Fruit fly (Drosophila melanogaster) whole organism, embryonic: ENCODE results near the gene CG3040.

Experiments
- C15 ChIP-seq: fragments of 200-800 bp; sonication (Bioruptor generic); IDR thresholded peaks from 3 replicates; pipeline ENCODE4 v1.3.6; 2022; ENCODE audit warnings: missing biosample characterization, missing genetic modification characterization
- CG10979 ChIP-seq: fragments of 200-800 bp; sonication (Bioruptor generic); optimal IDR thresholded peaks from 2 replicates; lab custom pipeline; 2018; ENCODE audit warnings: missing biosample characterization, mild to moderate bottlenecking, missing genetic modification characterization, moderate library complexity
- CG11085 ChIP-seq: fragments of 200-800 bp; sonication (Bioruptor generic); IDR thresholded peaks from 2 replicates; pipeline ENCODE4 v1.3.6; 2022; ENCODE audit warnings: missing biosample characterization, missing genetic modification characterization
- CG12219 ChIP-seq: fragments of 200-800 bp; sonication (Bioruptor generic); optimal IDR thresholded peaks from 3 replicates; lab custom pipeline; 2018; ENCODE audit warnings: missing biosample characterization, mild to moderate bottlenecking, missing genetic modification characterization
- CG14050 ChIP-seq: fragments of 200-800 bp; sonication (Bioruptor generic); IDR thresholded peaks from 3 replicates; pipeline ENCODE4 v1.3.6; 2022; ENCODE audit warnings: missing biosample characterization, missing genetic modification characterization
- CG15073 ChIP-seq: fragments of 200-800 bp; sonication (Bioruptor generic); optimal IDR thresholded peaks from 2 replicates; lab custom pipeline; 2016; ENCODE audit warnings: missing biosample characterization, missing genetic modification characterization
- CG2129 ChIP-seq: fragments of 200-800 bp; sonication (Bioruptor generic); IDR thresholded peaks from 2 replicates; pipeline ENCODE4 v1.3.6; 2022; ENCODE audit warnings: missing biosample characterization, missing genetic modification characterization; ENCODE audit not compliant: partially characterized antibody
- CG2875 ChIP-seq: fragments of 200-800 bp; sonication (Bioruptor generic); optimal IDR thresholded peaks from 2 replicates; lab custom pipeline; 2017; ENCODE audit warnings: missing biosample characterization, mild to moderate bottlenecking, missing genetic modification characterization, missing genetic modification reagents
- CG30020 ChIP-seq: fragments of 200-800 bp; optimal IDR thresholded peaks from 2 replicates; lab custom pipeline; 2019; ENCODE audit warnings: missing biosample characterization, mild to moderate bottlenecking, missing genetic modification characterization, moderate library complexity
- CG31441 ChIP-seq: fragments of 200-800 bp; sonication (Bioruptor generic); IDR thresholded peaks from 2 replicates; pipeline ENCODE4 v1.3.6; 2022; ENCODE audit warnings: missing biosample characterization, missing genetic modification characterization
- CG32772 ChIP-seq: fragments of 200-800 bp; sonication (Bioruptor generic); IDR thresholded peaks from 2 replicates; pipeline ENCODE4 v1.3.6; 2022; ENCODE audit warnings: missing biosample characterization, missing genetic modification characterization
- CG33213 ChIP-seq: fragments of 200-800 bp; sonication (Bioruptor generic); optimal IDR thresholded peaks from 3 replicates; lab custom pipeline; 2016; ENCODE audit warnings: missing biosample characterization, missing genetic modification characterization
- CG3407 ChIP-seq: fragments of 200-800 bp; sonication (Bioruptor generic); optimal IDR thresholded peaks from 2 replicates; lab custom pipeline; 2018; ENCODE audit warnings: missing biosample characterization, mild to moderate bottlenecking, missing genetic modification characterization
- CG3838 ChIP-seq: fragments of 200-800 bp; sonication (Bioruptor generic); optimal IDR thresholded peaks from 3 replicates; lab custom pipeline; 2016; ENCODE audit warnings: missing biosample characterization, missing genetic modification characterization
- CG3847 ChIP-seq: fragments of 200-800 bp; sonication (Bioruptor generic); IDR thresholded peaks from 2 replicates; pipeline ENCODE4 v1.3.6; 2022; ENCODE audit warnings: missing biosample characterization, missing genetic modification characterization
- CG4282 ChIP-seq: fragments of 200-800 bp; sonication (Bioruptor generic); optimal IDR thresholded peaks from 2 replicates; lab custom pipeline; 2016; ENCODE audit warnings: missing biosample characterization, missing genetic modification characterization
- CG5180 ChIP-seq: fragments of 200-800 bp; sonication (Bioruptor generic); optimal IDR thresholded peaks from 3 replicates; lab custom pipeline; 2017; ENCODE audit warnings: missing biosample characterization, missing genetic modification characterization, mild to moderate bottlenecking, moderate library complexity, missing genetic modification reagents
- CG7271 ChIP-seq: fragments of 200-800 bp; sonication (Bioruptor generic); optimal IDR thresholded peaks from 2 replicates; lab custom pipeline; 2018; ENCODE audit warnings: missing biosample characterization, mild to moderate bottlenecking, missing genetic modification characterization, moderate library complexity
- CG7987 ChIP-seq: fragments of 200-800 bp; sonication (Bioruptor generic); optimal IDR thresholded peaks from 2 replicates; lab custom pipeline; 2018; ENCODE audit warnings: missing biosample characterization, mild to moderate bottlenecking, missing genetic modification characterization, moderate library complexity
- Gsc ChIP-seq: fragments of 200-800 bp; sonication (Bioruptor generic); IDR thresholded peaks from 2 replicates; pipeline ENCODE4 v1.3.6; 2022; ENCODE audit warnings: missing biosample characterization, missing genetic modification characterization
- HmgD ChIP-seq: fragments of 200-800 bp; sonication (Bioruptor generic); optimal IDR thresholded peaks from 3 replicates; lab custom pipeline; 2016; ENCODE audit warnings: missing biosample characterization, missing genetic modification characterization
- HmgZ ChIP-seq: fragments of 200-800 bp; sonication (Bioruptor generic); optimal IDR thresholded peaks from 2 replicates; lab custom pipeline; 2018; ENCODE audit warnings: missing biosample characterization, mild to moderate bottlenecking, missing genetic modification characterization
- Hmr ChIP-seq: fragments of 200-800 bp; sonication (Bioruptor generic); optimal IDR thresholded peaks from 3 replicates; lab custom pipeline; 2017; ENCODE audit warnings: mild to moderate bottlenecking, missing biosample characterization, missing genetic modification reagents, missing genetic modification characterization
- Jarid2 ChIP-seq: fragments of 200-800 bp; sonication (Bioruptor generic); optimal IDR thresholded peaks from 3 replicates; lab custom pipeline; 2017; ENCODE audit warnings: mild to moderate bottlenecking, missing biosample characterization, missing genetic modification reagents, missing genetic modification characterization
- Med ChIP-seq: fragments of 200-800 bp; sonication (Bioruptor generic); peaks from one replicate; lab custom pipeline; 2016; ENCODE audit warnings: missing biosample characterization, missing genetic modification characterization, mild to moderate bottlenecking, inconsistent platforms, moderate library complexity
- Neu2 ChIP-seq: fragments of 200-800 bp; sonication (Bioruptor generic); optimal IDR thresholded peaks from 3 replicates; lab custom pipeline; 2016; ENCODE audit warnings: missing biosample characterization, missing genetic modification characterization, borderline replicate concordance
- ato ChIP-seq: fragments of 200-800 bp; sonication (Bioruptor generic); IDR thresholded peaks from 2 replicates; pipeline ENCODE4 v1.3.6; 2022; ENCODE audit warnings: missing biosample characterization, missing genetic modification characterization; ENCODE audit not compliant: partially characterized antibody
- dm ChIP-seq: fragments of 200-800 bp; sonication (Bioruptor generic); optimal IDR thresholded peaks from 3 replicates; lab custom pipeline; 2016; ENCODE audit warnings: missing biosample characterization, missing genetic modification characterization
- dmrt99B ChIP-seq: fragments of 200-800 bp; sonication (Bioruptor generic); optimal IDR thresholded peaks from 2 replicates; lab custom pipeline; 2018; ENCODE audit warnings: missing biosample characterization, mild to moderate bottlenecking, missing genetic modification characterization, moderate library complexity
- gem ChIP-seq: fragments of 200-800 bp; sonication (Bioruptor generic); optimal IDR thresholded peaks from 2 replicates; lab custom pipeline; 2019; ENCODE audit warnings: missing biosample characterization, mild to moderate bottlenecking, missing genetic modification characterization, moderate library complexity
- gsb-n ChIP-seq: fragments of 200-800 bp; sonication (Bioruptor generic); optimal IDR thresholded peaks from 3 replicates; lab custom pipeline; 2018; ENCODE audit warnings: missing biosample characterization, mild to moderate bottlenecking, missing genetic modification characterization
- ken ChIP-seq: fragments of 200-800 bp; sonication (Bioruptor generic); IDR thresholded peaks from 3 replicates; pipeline ENCODE4 v1.3.6; 2022; ENCODE audit warnings: missing biosample characterization, missing genetic modification characterization
- mirr ChIP-seq: fragments of 200-800 bp; sonication (Bioruptor generic); optimal IDR thresholded peaks from 3 replicates; lab custom pipeline; 2018; ENCODE audit warnings: missing biosample characterization, mild to moderate bottlenecking, missing genetic modification characterization
- nerfin-1 ChIP-seq: fragments of 200-800 bp; sonication (Bioruptor generic); optimal IDR thresholded peaks from 3 replicates; lab custom pipeline; 2019; ENCODE audit warnings: missing biosample characterization, mild to moderate bottlenecking, missing genetic modification characterization, moderate library complexity
- pfk ChIP-seq: fragments of 200-800 bp; sonication (Bioruptor generic); optimal IDR thresholded peaks from 2 replicates; lab custom pipeline; 2018; ENCODE audit warnings: missing biosample characterization, mild to moderate bottlenecking, missing genetic modification characterization, moderate library complexity
- phol ChIP-seq: fragments of 200-800 bp; sonication (Bioruptor generic); optimal IDR thresholded peaks from 3 replicates; lab custom pipeline; 2018; ENCODE audit warnings: missing biosample characterization, mild to moderate bottlenecking, missing genetic modification characterization, moderate library complexity
- psq ChIP-seq: fragments of 200-800 bp; sonication (Bioruptor generic); optimal IDR thresholded peaks from 2 replicates; lab custom pipeline; 2017; ENCODE audit warnings: missing biosample characterization, missing genetic modification characterization
- row ChIP-seq: fragments of 200-800 bp; sonication (Bioruptor generic); IDR thresholded peaks from 3 replicates; pipeline ENCODE4 v1.3.6; 2022; ENCODE audit warnings: missing biosample characterization, missing genetic modification characterization
- scrt ChIP-seq: fragments of 200-800 bp; sonication (Bioruptor generic); optimal IDR thresholded peaks from 2 replicates; lab custom pipeline; 2018; ENCODE audit warnings: missing biosample characterization, mild to moderate bottlenecking, missing genetic modification characterization, moderate library complexity
- sens ChIP-seq: fragments of 200-800 bp; sonication (Bioruptor generic); peaks from one replicate; lab custom pipeline; 2016; ENCODE audit warnings: missing biosample characterization, missing genetic modification characterization
- sens-2 ChIP-seq: fragments of 200-800 bp; sonication (Bioruptor generic); IDR thresholded peaks from 2 replicates; pipeline ENCODE4 v1.3.6; 2022; ENCODE audit warnings: missing biosample characterization, missing genetic modification characterization
- sna ChIP-seq: fragments of 200-800 bp; sonication (Bioruptor generic); IDR thresholded peaks from 2 replicates; pipeline ENCODE4 v1.3.6; 2022; ENCODE audit warnings: missing biosample characterization, missing genetic modification characterization; ENCODE audit not compliant: partially characterized antibody
- sqz ChIP-seq: fragments of 200-800 bp; sonication (Bioruptor generic); optimal IDR thresholded peaks from 3 replicates; lab custom pipeline; 2018; ENCODE audit warnings: missing biosample characterization, mild to moderate bottlenecking, missing genetic modification characterization
- sug ChIP-seq: fragments of 200-800 bp; optimal IDR thresholded peaks from 2 replicates; lab custom pipeline; 2019; ENCODE audit warnings: missing biosample characterization, mild to moderate bottlenecking, missing genetic modification characterization, moderate library complexity
- trem ChIP-seq: fragments of 200-800 bp; optimal IDR thresholded peaks from 3 replicates; lab custom pipeline; 2019; ENCODE audit warnings: missing biosample characterization, mild to moderate bottlenecking, missing genetic modification characterization, moderate library complexity
- usp ChIP-seq: fragments of >200 bp; optimal IDR thresholded peaks from 2 replicates; lab custom pipeline; 2017; ENCODE audit warnings: missing biosample characterization, missing genetic modification characterization
- vnd ChIP-seq: fragments of 200-800 bp; sonication (Bioruptor generic); IDR thresholded peaks from 3 replicates; pipeline ENCODE4 v1.3.6; 2022; ENCODE audit warnings: missing biosample characterization, missing genetic modification characterization; ENCODE audit not compliant: partially characterized antibody
- vvl ChIP-seq: fragments of 200-800 bp; sonication (Bioruptor generic); IDR thresholded peaks from 2 replicates; pipeline ENCODE4 v1.3.6; 2022; ENCODE audit warnings: missing biosample characterization, missing genetic modification characterization
- wdn ChIP-seq: fragments of 200-800 bp; sonication (Bioruptor generic); IDR thresholded peaks from 2 replicates; pipeline ENCODE4 v1.3.6; 2022; ENCODE audit warnings: missing biosample characterization, missing genetic modification characterization
- zfh1 ChIP-seq: fragments of 200-800 bp; sonication (Bioruptor generic); IDR thresholded peaks from 3 replicates; pipeline ENCODE4 v1.3.6; 2022; ENCODE audit warnings: missing biosample characterization, missing genetic modification characterization

Gene CG3040

dm6 chrX:6985980-6986827 is 13.0 kb upstream of the CG3040 start, which contains the start of gene bou (continued):
- no peak for TF ChIP-seq CG7987
- TF ChIP-seq sqz (GFP tag; lab: Kevin White, UChicago): peak; percentile 21
- no peak for TF ChIP-seq HmgZ (tag; lab: Kevin White, UChicago)
- TF ChIP-seq CG11085 (GFP tag; lab: Robert Waterston, UW): no peak
- no peak for TF ChIP-seq mirr (GFP tag; lab: Kevin White, UChicago)
- no peak for TF ChIP-seq CG31441 (GFP tag; lab: Robert Waterston, UW)
- no peak for TF ChIP-seq dm
- TF ChIP-seq pfk (GFP tag; lab: Kevin White, UChicago): peak; percentile 98
- no peak for TF ChIP-seq CG2129 (GFP tag; lab: Robert Waterston, UW)
- peak; percentile 60 for TF ChIP-seq Med (GFP tag; lab: Kevin White, UChicago)
- TF ChIP-seq sug (tag; lab: Kevin White, UChicago): no peak
- no peak for TF ChIP-seq sens-2 (GFP tag; lab: Robert Waterston, UW)
- TF ChIP-seq CG15073 (GFP tag; lab: Kevin White, UChicago): no peak
- TF ChIP-seq Jarid2: peak; percentile 39
- TF ChIP-seq C15 (GFP tag; lab: Robert Waterston, UW): no peak
- no peak for TF ChIP-seq scrt (GFP tag; lab: Kevin White, UChicago)
- TF ChIP-seq dmrt99B (tag; lab: Kevin White, UChicago): no peak
- no peak for TF ChIP-seq wdn (GFP tag; lab: Robert Waterston, UW)
- no peak for TF ChIP-seq Neu2 (GFP tag; lab: Kevin White, UChicago)
- no peak for TF ChIP-seq vnd (GFP tag; lab: Robert Waterston, UW)
- TF ChIP-seq CG2875: no peak
- TF ChIP-seq phol (tag; lab: Kevin White, UChicago): no peak
- no peak for TF ChIP-seq Hmr
- no peak for TF ChIP-seq trem (tag; lab: Kevin White, UChicago)
- peak; percentile 31 for TF ChIP-seq nerfin-1
- TF ChIP-seq gem (tag; lab: Kevin White, UChicago): peak; percentile 2
- no peak for TF ChIP-seq CG7271 (tag; lab: Kevin White, UChicago)
- no peak for TF ChIP-seq CG33213
- TF ChIP-seq CG10979 (tag; lab: Kevin White, UChicago): no peak
- no peak for TF ChIP-seq vvl (GFP tag; lab: Robert Waterston, UW)
- TF ChIP-seq ken (GFP tag; lab: Robert Waterston, UW): no peak
- TF ChIP-seq Gsc (GFP tag; lab: Robert Waterston, UW): no peak
- no peak for TF ChIP-seq zfh1
- no peak for TF ChIP-seq CG12219 (GFP tag; lab: Kevin White, UChicago)
- TF ChIP-seq CG5180 (GFP tag; lab: Kevin White, UChicago): no peak
- TF ChIP-seq HmgD: peak; percentile 17
- TF ChIP-seq CG30020 (tag; lab: Kevin White, UChicago): no peak
- TF ChIP-seq CG14050 (GFP tag; lab: Robert Waterston, UW): no peak
- 0 out of 3 replicates have a peak, but pooled peaks have one; percentile 34 for TF ChIP-seq row
- TF ChIP-seq CG32772: no peak
- no peak for TF ChIP-seq usp (GFP tag; lab: Kevin White, UChicago)
- TF ChIP-seq ato (GFP tag; lab: Robert Waterston, UW): no peak
- no peak for TF ChIP-seq CG3407
- TF ChIP-seq CG3847 (GFP tag; lab: Robert Waterston, UW): no peak
- TF ChIP-seq sna (GFP tag; lab: Robert Waterston, UW): no peak
- TF ChIP-seq CG4282 (GFP tag; lab: Kevin White, UChicago): no peak
- peak; percentile 74 for TF ChIP-seq sens (GFP tag; lab: Kevin White, UChicago)
- TF ChIP-seq psq (GFP tag; lab: Kevin White, UChicago): no peak
- no peak for TF ChIP-seq gsb-n (tag; lab: Kevin White, UChicago)
- TF ChIP-seq CG3838: no peak
